Fruit fly (Drosophila melanogaster) whole organism, embryonic: Measurements from ENCODE around the gene Cap-D2.

Experiments
- Adf1 ChIP-seq: fragments of 200-800 bp; sonication (Bioruptor generic); IDR thresholded peaks from 2 replicates; pipeline ENCODE4 v1.3.6; 2022; ENCODE audit warnings: missing biosample characterization, missing genetic modification characterization
- Antp ChIP-seq: fragments of 200-800 bp; sonication (Bioruptor generic); optimal IDR thresholded peaks from 3 replicates; lab custom pipeline; 2016; ENCODE audit warnings: missing biosample characterization, missing genetic modification characterization
- C15 ChIP-seq: fragments of 200-800 bp; sonication (Bioruptor generic); IDR thresholded peaks from 3 replicates; pipeline ENCODE4 v1.3.6; 2022; ENCODE audit warnings: missing biosample characterization, missing genetic modification characterization
- CG10267 ChIP-seq: fragments of 200-800 bp; sonication (Bioruptor generic); optimal IDR thresholded peaks from 2 replicates; lab custom pipeline; 2018; ENCODE audit warnings: missing biosample characterization, mild to moderate bottlenecking, missing genetic modification characterization, moderate library complexity
- CG11247 ChIP-seq: fragments of 200-800 bp; sonication (Bioruptor generic); IDR thresholded peaks from 2 replicates; pipeline ENCODE4 v1.3.6; 2022; ENCODE audit warnings: missing biosample characterization, missing genetic modification characterization
- CG11696 ChIP-seq: fragments of 200-800 bp; sonication (Bioruptor generic); IDR thresholded peaks from 2 replicates; pipeline ENCODE4 v1.3.6; 2022; ENCODE audit warnings: missing biosample characterization, missing genetic modification characterization
- CG14014 ChIP-seq: fragments of 200-800 bp; sonication (Bioruptor generic); IDR thresholded peaks from 2 replicates; pipeline ENCODE4 v1.3.6; 2022; ENCODE audit warnings: missing biosample characterization, missing genetic modification characterization
- CG14965 ChIP-seq: fragments of 200-800 bp; sonication (Bioruptor generic); optimal IDR thresholded peaks from 2 replicates; lab custom pipeline; 2016; ENCODE audit warnings: missing biosample characterization, missing genetic modification characterization, borderline replicate concordance
- CG15514 ChIP-seq: fragments of 200-800 bp; sonication (Bioruptor generic); optimal IDR thresholded peaks from 3 replicates; lab custom pipeline; 2017; ENCODE audit warnings: missing biosample characterization, missing genetic modification characterization, mild to moderate bottlenecking, moderate library complexity, missing genetic modification reagents
- CG15696 ChIP-seq: fragments of 200-800 bp; sonication (Bioruptor generic); optimal IDR thresholded peaks from 2 replicates; lab custom pipeline; 2019; ENCODE audit warnings: missing biosample characterization, mild to moderate bottlenecking, missing genetic modification characterization, moderate library complexity
- CG17328 ChIP-seq: fragments of 200-800 bp; sonication (Bioruptor generic); IDR thresholded peaks from 2 replicates; pipeline ENCODE4 v1.3.6; 2022; ENCODE audit warnings: missing biosample characterization, missing genetic modification characterization
- CG18262 ChIP-seq: fragments of 200-800 bp; optimal IDR thresholded peaks from 3 replicates; lab custom pipeline; 2019; ENCODE audit warnings: missing biosample characterization, mild to moderate bottlenecking, missing genetic modification characterization, moderate library complexity
- CG2712 ChIP-seq: fragments of 200-800 bp; optimal IDR thresholded peaks from 3 replicates; lab custom pipeline; 2019; ENCODE audit warnings: missing biosample characterization, mild to moderate bottlenecking, missing genetic modification characterization, moderate library complexity
- CG3163 ChIP-seq: fragments of 200-800 bp; sonication (Bioruptor generic); optimal IDR thresholded peaks from 3 replicates; lab custom pipeline; 2016; ENCODE audit warnings: missing biosample characterization, missing genetic modification characterization
- CG32772 ChIP-seq: fragments of 200-800 bp; sonication (Bioruptor generic); IDR thresholded peaks from 2 replicates; pipeline ENCODE4 v1.3.6; 2022; ENCODE audit warnings: missing biosample characterization, missing genetic modification characterization
- CG33213 ChIP-seq: fragments of 200-800 bp; sonication (Bioruptor generic); optimal IDR thresholded peaks from 3 replicates; lab custom pipeline; 2016; ENCODE audit warnings: missing biosample characterization, missing genetic modification characterization
- CG3838 ChIP-seq: fragments of 200-800 bp; sonication (Bioruptor generic); optimal IDR thresholded peaks from 3 replicates; lab custom pipeline; 2016; ENCODE audit warnings: missing biosample characterization, missing genetic modification characterization
- CG43689 ChIP-seq: fragments of 200-800 bp; sonication (Bioruptor generic); IDR thresholded peaks from 2 replicates; pipeline ENCODE4 v1.3.6; 2022; ENCODE audit warnings: missing biosample characterization, missing genetic modification characterization
- CG6175 ChIP-seq: fragments of 200-800 bp; sonication (Bioruptor generic); IDR thresholded peaks from 3 replicates; pipeline ENCODE4 v1.3.6; 2022; ENCODE audit warnings: missing biosample characterization, missing genetic modification characterization
- CG6689 ChIP-seq: fragments of 200-800 bp; sonication (Bioruptor generic); IDR thresholded peaks from 2 replicates; pipeline ENCODE4 v1.3.6; 2022; ENCODE audit warnings: missing biosample characterization, missing genetic modification characterization
- CG8924 ChIP-seq: fragments of 200-800 bp; optimal IDR thresholded peaks from 3 replicates; lab custom pipeline; 2019; ENCODE audit warnings: missing biosample characterization, mild to moderate bottlenecking, missing genetic modification characterization, moderate library complexity
- CG9797 ChIP-seq: fragments of 200-800 bp; sonication (Bioruptor generic); optimal IDR thresholded peaks from 3 replicates; lab custom pipeline; 2018; ENCODE audit warnings: missing biosample characterization, mild to moderate bottlenecking, missing genetic modification characterization
- Chrac-16 ChIP-seq: fragments of 200-800 bp; sonication (Bioruptor generic); optimal IDR thresholded peaks from 3 replicates; lab custom pipeline; 2016; ENCODE audit warnings: missing biosample characterization, missing genetic modification characterization
- D19B ChIP-seq: fragments of 200-800 bp; sonication (Bioruptor generic); optimal IDR thresholded peaks from 2 replicates; lab custom pipeline; 2017; ENCODE audit warnings: missing biosample characterization, mild to moderate bottlenecking, missing genetic modification characterization
- Dad ChIP-seq: fragments of 200-800 bp; sonication (Bioruptor generic); optimal IDR thresholded peaks from 3 replicates; lab custom pipeline; 2016; ENCODE audit warnings: missing biosample characterization, missing genetic modification characterization
- Doc2 ChIP-seq: fragments of 200-800 bp; sonication (Bioruptor generic); IDR thresholded peaks from 2 replicates; pipeline ENCODE4 v1.3.6; 2022; ENCODE audit warnings: missing biosample characterization, missing genetic modification characterization
- E2f2 ChIP-seq: fragments of 200-800 bp; sonication (Bioruptor generic); IDR thresholded peaks from 2 replicates; pipeline ENCODE4 v1.3.6; 2022; ENCODE audit warnings: missing biosample characterization, missing genetic modification characterization
- Elba2 ChIP-seq: fragments of 200-800 bp; sonication (Bioruptor generic); optimal IDR thresholded peaks from 3 replicates; lab custom pipeline; 2016; ENCODE audit warnings: missing biosample characterization, missing genetic modification characterization
- H2.0 ChIP-seq: fragments of 200-800 bp; sonication (Bioruptor generic); IDR thresholded peaks from 2 replicates; pipeline ENCODE4 v1.3.6; 2022; ENCODE audit warnings: missing biosample characterization, missing genetic modification characterization
- Mes4 ChIP-seq: fragments of 200-800 bp; sonication (Bioruptor generic); optimal IDR thresholded peaks from 2 replicates; lab custom pipeline; 2016; ENCODE audit warnings: missing biosample characterization, missing genetic modification characterization
- Mrtf ChIP-seq: fragments of 200-800 bp; sonication (Bioruptor generic); IDR thresholded peaks from 3 replicates; pipeline ENCODE4 v1.3.6; 2022; ENCODE audit warnings: missing biosample characterization, missing genetic modification characterization
- Nf-YB ChIP-seq: fragments of 200-800 bp; sonication (Bioruptor generic); optimal IDR thresholded peaks from 3 replicates; lab custom pipeline; 2019; ENCODE audit warnings: missing biosample characterization, mild to moderate bottlenecking, missing genetic modification characterization, moderate library complexity
- Sry-β ChIP-seq: fragments of 200-800 bp; sonication (Bioruptor generic); optimal IDR thresholded peaks from 2 replicates; lab custom pipeline; 2018; ENCODE audit warnings: missing biosample characterization, mild to moderate bottlenecking, missing genetic modification characterization, moderate library complexity
- ara ChIP-seq: fragments of 200-800 bp; sonication (Bioruptor generic); IDR thresholded peaks from 2 replicates; pipeline ENCODE4 v1.3.6; 2022; ENCODE audit warnings: missing biosample characterization, missing genetic modification characterization
- bowl ChIP-seq: fragments of 200-800 bp; sonication (Bioruptor generic); IDR thresholded peaks from 2 replicates; pipeline ENCODE4 v1.3.6; 2022; ENCODE audit warnings: missing biosample characterization, missing genetic modification characterization
- br ChIP-seq: fragments of >200 bp; optimal IDR thresholded peaks from 2 replicates; lab custom pipeline; 2017
- chn ChIP-seq: fragments of 200-800 bp; sonication (Bioruptor generic); optimal IDR thresholded peaks from 2 replicates; lab custom pipeline; 2016; ENCODE audit warnings: missing biosample characterization, missing genetic modification characterization
- ci ChIP-seq: fragments of 200-800 bp; sonication (Bioruptor generic); IDR thresholded peaks from 3 replicates; pipeline ENCODE4 v1.3.6; 2022; ENCODE audit warnings: missing biosample characterization, missing genetic modification characterization
- emc ChIP-seq: fragments of 200-800 bp; sonication (Bioruptor generic); optimal IDR thresholded peaks from 2 replicates; lab custom pipeline; 2016; ENCODE audit warnings: missing biosample characterization, missing genetic modification characterization
- exex ChIP-seq: fragments of 200-800 bp; sonication (Bioruptor generic); optimal IDR thresholded peaks from 4 replicates; lab custom pipeline; 2018; ENCODE audit warnings: missing biosample characterization, mild to moderate bottlenecking, missing genetic modification characterization, moderate library complexity
- fd102C ChIP-seq: fragments of 200-800 bp; sonication (Bioruptor generic); optimal IDR thresholded peaks from 2 replicates; lab custom pipeline; 2018; ENCODE audit warnings: missing biosample characterization, mild to moderate bottlenecking, missing genetic modification characterization, moderate library complexity
- gsb-n ChIP-seq: fragments of 200-800 bp; sonication (Bioruptor generic); optimal IDR thresholded peaks from 3 replicates; lab custom pipeline; 2018; ENCODE audit warnings: missing biosample characterization, mild to moderate bottlenecking, missing genetic modification characterization
- lola ChIP-seq, 3 experiments: fragments of >200 bp in 2 of 3; fragments of 200-800 bp in 1 of 3; sonication (Bioruptor generic) in 1 of 3; optimal IDR thresholded peaks; 2 replicates each; lab custom pipeline; 2017 to 2019; ENCODE audit warnings: missing biosample characterization in 3 of 3, missing genetic modification characterization in 3 of 3, mild to moderate bottlenecking in 1 of 3, moderate library complexity in 1 of 3
- mld ChIP-seq: fragments of 200-800 bp; sonication (Bioruptor generic); IDR thresholded peaks from 3 replicates; pipeline ENCODE4 v1.3.6; 2022; ENCODE audit warnings: missing biosample characterization, missing genetic modification characterization; ENCODE audit not compliant: partially characterized antibody
- otp ChIP-seq: fragments of 200-800 bp; sonication (Bioruptor generic); IDR thresholded peaks from 3 replicates; pipeline ENCODE4, ENCODE4 v1.3.6; 2022; ENCODE audit warnings: missing biosample characterization, missing genetic modification characterization
- pho ChIP-seq: fragments of 200-800 bp; sonication (Bioruptor generic); optimal IDR thresholded peaks from 2 replicates; lab custom pipeline; 2016; ENCODE audit warnings: missing biosample characterization, missing genetic modification characterization
- phol ChIP-seq: fragments of 200-800 bp; sonication (Bioruptor generic); optimal IDR thresholded peaks from 3 replicates; lab custom pipeline; 2018; ENCODE audit warnings: missing biosample characterization, mild to moderate bottlenecking, missing genetic modification characterization, moderate library complexity
- pnt ChIP-seq: fragments of 200-800 bp; sonication (Bioruptor generic); optimal IDR thresholded peaks from 3 replicates; lab custom pipeline; 2016; ENCODE audit warnings: missing biosample characterization, missing genetic modification characterization
- ro ChIP-seq: fragments of 200-800 bp; sonication (Bioruptor generic); IDR thresholded peaks from 2 replicates; pipeline ENCODE4 v1.3.6; 2022; ENCODE audit warnings: missing biosample characterization, missing genetic modification characterization
- sens ChIP-seq: fragments of 200-800 bp; sonication (Bioruptor generic); peaks from one replicate; lab custom pipeline; 2016; ENCODE audit warnings: missing biosample characterization, missing genetic modification characterization
- sob ChIP-seq: fragments of 200-800 bp; sonication (Bioruptor generic); IDR thresholded peaks from 2 replicates; pipeline ENCODE4 v1.3.6; 2022; ENCODE audit warnings: missing biosample characterization, missing genetic modification characterization
- trem ChIP-seq: fragments of 200-800 bp; optimal IDR thresholded peaks from 3 replicates; lab custom pipeline; 2019; ENCODE audit warnings: missing biosample characterization, mild to moderate bottlenecking, missing genetic modification characterization, moderate library complexity
- zfh1 ChIP-seq: fragments of 200-800 bp; sonication (Bioruptor generic); IDR thresholded peaks from 3 replicates; pipeline ENCODE4 v1.3.6; 2022; ENCODE audit warnings: missing biosample characterization, missing genetic modification characterization

The Cap-D2 gene

dm6 chr3R:29696359-29696758 lies 20.9 kb downstream of the Cap-D2 start (continued):
- TF ChIP-seq Antp (GFP tag; lab: Kevin White, UChicago) = no peak
- no peak for TF ChIP-seq bowl (GFP tag; lab: Robert Waterston, UW)
- peak; percentile 17 for TF ChIP-seq Nf-YB
- TF ChIP-seq phol (tag; lab: Kevin White, UChicago) = peak; percentile 48
- TF ChIP-seq pho (GFP tag; lab: Kevin White, UChicago) = no peak
- TF ChIP-seq CG32772 (GFP tag; lab: Robert Waterston, UW) = 0 out of 2 replicates have a peak, but pooled peaks have one; percentile 25
- TF ChIP-seq Doc2 = no peak
- TF ChIP-seq Adf1 (GFP tag; lab: Robert Waterston, UW) = no peak
- no peak for TF ChIP-seq CG9797 (GFP tag; lab: Kevin White, UChicago)
- TF ChIP-seq otp (GFP tag; lab: Robert Waterston, UW) = no peak
- TF ChIP-seq CG11696 = no peak
- no peak for TF ChIP-seq CG33213 (GFP tag; lab: Kevin White, UChicago)
- TF ChIP-seq CG6689 = 0 out of 2 replicates have a peak, but pooled peaks have one; percentile 20
- no peak for TF ChIP-seq emc (GFP tag; lab: Kevin White, UChicago)
- TF ChIP-seq fd102C = peak; percentile 28
- TF ChIP-seq Mes4 = no peak
- TF ChIP-seq trem = peak; percentile 27
- peak; percentile 38 for TF ChIP-seq CG18262 (tag; lab: Kevin White, UChicago)
- no peak for TF ChIP-seq CG11247 (GFP tag; lab: Robert Waterston, UW)
- TF ChIP-seq exex (tag; lab: Kevin White, UChicago) = no peak
- no peak for TF ChIP-seq Dad (GFP tag; lab: Kevin White, UChicago)
- TF ChIP-seq Mrtf (GFP tag; lab: Robert Waterston, UW) = no peak
- no peak for TF ChIP-seq E2f2 (GFP tag; lab: Robert Waterston, UW)
- TF ChIP-seq ara (GFP tag; lab: Robert Waterston, UW) = peak; percentile 38; the same call in 1 of the 2 replicates
- peak; percentile 42 for TF ChIP-seq CG10267 (tag; lab: Kevin White, UChicago)
- TF ChIP-seq CG17328 (GFP tag; lab: Robert Waterston, UW) = peak; percentile 71
- TF ChIP-seq zfh1 (GFP tag; lab: Robert Waterston, UW) = peak; percentile 77
- TF ChIP-seq H2.0 (GFP tag; lab: Robert Waterston, UW) = peak; percentile 40; the same call in 1 of the 2 replicates
- no peak for TF ChIP-seq ro (GFP tag; lab: Robert Waterston, UW)
- no peak for TF ChIP-seq CG3838 (GFP tag; lab: Kevin White, UChicago)
- TF ChIP-seq sob (GFP tag; lab: Robert Waterston, UW) = peak; percentile 9; the same call in 1 of the 2 replicates
- TF ChIP-seq Elba2 (GFP tag; lab: Kevin White, UChicago) = peak; percentile 40
- no peak for TF ChIP-seq mld (GFP tag; lab: Robert Waterston, UW)
- TF ChIP-seq chn (GFP tag; lab: Kevin White, UChicago) = peak; percentile 6
- no peak for TF ChIP-seq Sry-β (GFP tag; lab: Kevin White, UChicago)
- no peak for TF ChIP-seq br (lab: Kevin White, UChicago)
- no peak for TF ChIP-seq CG43689 (GFP tag; lab: Robert Waterston, UW)
- 0 out of 3 replicates have a peak, but pooled peaks have one; percentile 24 for TF ChIP-seq ci (GFP tag; lab: Robert Waterston, UW)
- TF ChIP-seq CG8924 = no peak
- TF ChIP-seq CG15514 (GFP tag; lab: Kevin White, UChicago) = no peak
- no peak for TF ChIP-seq CG14965 (GFP tag; lab: Kevin White, UChicago)
- peak; percentile 58 for TF ChIP-seq CG15696 (tag; lab: Kevin White, UChicago)
- TF ChIP-seq D19B (GFP tag; lab: Kevin White, UChicago) = no peak
- peak; percentile 34 for TF ChIP-seq Chrac-16 (GFP tag; lab: Kevin White, UChicago)
- TF ChIP-seq gsb-n (tag; lab: Kevin White, UChicago) = peak; percentile 14
- TF ChIP-seq CG2712 (tag; lab: Kevin White, UChicago) = peak; percentile 55
- TF ChIP-seq CG14014 (GFP tag; lab: Robert Waterston, UW) = no peak
- TF ChIP-seq pnt (GFP tag; lab: Kevin White, UChicago) = peak; percentile 29
- TF ChIP-seq CG6175 (GFP tag; lab: Robert Waterston, UW) = no peak
- TF ChIP-seq CG3163 (GFP tag; lab: Kevin White, UChicago) = no peak
- TF ChIP-seq lola (GFP tag; optimal IDR thresholded peaks at IDR 0.05; lab: Kevin White, UChicago) = peak in 1 of 3 experiments; percentile 28
- TF ChIP-seq sens (GFP tag; lab: Kevin White, UChicago) = peak; percentile 89
- TF ChIP-seq C15 (GFP tag; lab: Robert Waterston, UW) = no peak
